Worm (Caenorhabditis elegans): ENCODE measurements around the gene W07B8.4.

W07B8.4 gene

ce11 chrV:1158247-1158646, 26.5 kb upstream of the W07B8.4 start (continued):
- no peak for TF ChIP-seq ztf-7 (tag; optimal IDR thresholded peaks at IDR 0.05)
- TF ChIP-seq nhr-10 (tag; optimal IDR thresholded peaks at IDR 0.05), result no peak
- TF ChIP-seq zfp-2 (tag; optimal IDR thresholded peaks at IDR 0.05), result no peak
- no peak for TF ChIP-seq fkh-10 (GFP tag; optimal IDR thresholded peaks at IDR 0.05)
- no peak for TF ChIP-seq ceh-62 (tag; optimal IDR thresholded peaks at IDR 0.05)
- peak; percentile 64; the same call in 1 of the 2 replicates for TF ChIP-seq arid-1 (GFP tag; conservative IDR thresholded peaks at IDR 0.05)
- peak; percentile 70 for TF ChIP-seq egl-43 (GFP tag; IDR thresholded peaks at IDR 0.05)
- peak; percentile 50; the same call in 1 of the 2 replicates for TF ChIP-seq vab-7 (GFP tag; IDR thresholded peaks at IDR 0.05)
- TF ChIP-seq nhr-77 (tag; optimal IDR thresholded peaks at IDR 0.05), result no peak
- no peak for TF ChIP-seq unc-130 (GFP tag; optimal IDR thresholded peaks at IDR 0.05)
- peak; percentile 94 for TF ChIP-seq ama-1 (optimal IDR thresholded peaks at IDR 0.05)
- TF ChIP-seq Y75B8A.6 (GFP tag; IDR thresholded peaks at IDR 0.05), result no peak
- TF ChIP-seq lin-39 (tag; optimal IDR thresholded peaks at IDR 0.05), result no peak
- TF ChIP-seq nhr-42 (GFP tag; IDR thresholded peaks at IDR 0.05), result peak; percentile 66; the same call in 1 of the 2 replicates
- TF ChIP-seq nhr-6 (tag; optimal IDR thresholded peaks at IDR 0.05), result no peak
- 0 out of 2 replicates have a peak, but pooled peaks have one; percentile 34 for TF ChIP-seq lin-29 (GFP tag; IDR thresholded peaks at IDR 0.05)
- TF ChIP-seq jun-1 (tag; optimal IDR thresholded peaks at IDR 0.05), result no peak
- no peak for TF ChIP-seq zip-2 (tag; optimal IDR thresholded peaks at IDR 0.05)
- TF ChIP-seq dmd-9 (GFP tag; IDR thresholded peaks at IDR 0.05), result no peak
- 0 out of 2 replicates have a peak, but pooled peaks have one; percentile 26 for TF ChIP-seq hmg-1.1 (GFP tag; IDR thresholded peaks at IDR 0.05)
- no peak for TF ChIP-seq hlh-30 (tag; optimal IDR thresholded peaks at IDR 0.05; ENCODE audit: insufficient read depth)
- TF ChIP-seq ceh-28 (tag; optimal IDR thresholded peaks at IDR 0.05), result peak; percentile 15
- TF ChIP-seq F26F4.8 (GFP tag; conservative IDR thresholded peaks at IDR 0.05), result no peak
- no peak for TF ChIP-seq nhr-237 (tag; optimal IDR thresholded peaks at IDR 0.05)
- no peak; the same call in 1 of the 2 replicates for TF ChIP-seq T26A8.4 (GFP tag; IDR thresholded peaks at IDR 0.05)
- TF ChIP-seq lin-38 (GFP tag; IDR thresholded peaks at IDR 0.05), result peak; percentile 30; the same call in 1 of the 2 replicates
- no peak for TF ChIP-seq ceh-32 (tag; optimal IDR thresholded peaks at IDR 0.05; ENCODE audit: poor library complexity)
- no peak for TF ChIP-seq nhr-28 (tag; optimal IDR thresholded peaks at IDR 0.05)
- TF ChIP-seq duxl-1 (tag; optimal IDR thresholded peaks at IDR 0.05; ENCODE audit: poor library complexity), result no peak
- TF ChIP-seq lin-13 (GFP tag; optimal IDR thresholded peaks at IDR 0.05), result no peak
- peak; percentile 66 for TF ChIP-seq gei-8 (GFP tag; optimal IDR thresholded peaks at IDR 0.05)
- TF ChIP-seq lin-15B (tag; optimal IDR thresholded peaks at IDR 0.05), result no peak
- TF ChIP-seq nhr-25 (tag; optimal IDR thresholded peaks at IDR 0.05; ENCODE audit: borderline replicate concordance, insufficient read depth), result no peak
- no peak for TF ChIP-seq lin-1 (GFP tag; IDR thresholded peaks at IDR 0.05)
- TF ChIP-seq unc-62 (GFP tag; optimal IDR thresholded peaks at IDR 0.05 in 1 of 2), result no peak
- no peak for TF ChIP-seq unc-62 (tag; optimal IDR thresholded peaks at IDR 0.05)
- TF ChIP-seq daf-8 (GFP tag; IDR thresholded peaks at IDR 0.05), result no peak
- TF ChIP-seq ZK546.5 (tag; optimal IDR thresholded peaks at IDR 0.05), result no peak
- no peak for TF ChIP-seq spr-1 (tag; optimal IDR thresholded peaks at IDR 0.05)
- TF ChIP-seq ztf-11 (tag; optimal IDR thresholded peaks at IDR 0.05), result no peak
- no peak for TF ChIP-seq R02D3.7 (tag; optimal IDR thresholded peaks at IDR 0.05)
- TF ChIP-seq daf-12 (tag; optimal IDR thresholded peaks at IDR 0.05), result no peak
- TF ChIP-seq nhr-102 (tag; optimal IDR thresholded peaks at IDR 0.05), result peak; percentile 79
- TF ChIP-seq skn-1 (tag; optimal IDR thresholded peaks at IDR 0.05), result no peak
- peak in 1 of 2 experiments; percentile 47 for TF ChIP-seq lsy-2 (tag; optimal IDR thresholded peaks at IDR 0.05)
- peak; percentile 95 for TF ChIP-seq aha-1 (tag)
- TF ChIP-seq madf-9 (GFP tag; conservative IDR thresholded peaks at IDR 0.05), result no peak
- no peak for TF ChIP-seq attf-4 (tag; optimal IDR thresholded peaks at IDR 0.05)
- TF ChIP-seq T20F7.1 (GFP tag; optimal IDR thresholded peaks at IDR 0.05), result no peak
- TF ChIP-seq Y105C5A.15 (GFP tag; IDR thresholded peaks at IDR 0.05), result 0 out of 2 replicates have a peak, but pooled peaks have one; percentile 65
- TF ChIP-seq D1046.2 (GFP tag; IDR thresholded peaks at IDR 0.05), result no peak
- no peak for TF ChIP-seq dve-1 (tag; optimal IDR thresholded peaks at IDR 0.05; ENCODE audit: insufficient read depth)
- no peak for TF ChIP-seq dmd-8 (GFP tag; IDR thresholded peaks at IDR 0.05)

Data from whole organism, L4 larva.